Fruit fly (Drosophila melanogaster): ENCODE measurements around the gene CG17929.

The CG17929 gene

DNA sequence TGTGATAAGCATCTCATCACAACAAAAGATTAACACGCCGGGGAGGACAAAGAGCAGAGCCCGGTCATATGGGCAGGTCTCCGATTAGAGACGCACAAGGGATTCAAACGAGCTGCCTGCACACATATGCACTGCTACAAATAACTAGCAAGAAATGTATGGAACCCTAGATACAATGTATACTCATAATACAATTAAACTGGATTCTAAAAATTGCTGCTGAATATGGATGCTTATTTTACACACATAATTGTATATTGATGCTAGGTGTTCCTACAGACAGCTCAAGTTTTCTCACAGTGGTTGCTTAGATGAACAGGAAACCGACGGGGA lies 11.7 kb downstream of the CG17929 start:
- no peak for TF ChIP-seq noc (tag; optimal IDR thresholded peaks at IDR 0.05)

DNA sequence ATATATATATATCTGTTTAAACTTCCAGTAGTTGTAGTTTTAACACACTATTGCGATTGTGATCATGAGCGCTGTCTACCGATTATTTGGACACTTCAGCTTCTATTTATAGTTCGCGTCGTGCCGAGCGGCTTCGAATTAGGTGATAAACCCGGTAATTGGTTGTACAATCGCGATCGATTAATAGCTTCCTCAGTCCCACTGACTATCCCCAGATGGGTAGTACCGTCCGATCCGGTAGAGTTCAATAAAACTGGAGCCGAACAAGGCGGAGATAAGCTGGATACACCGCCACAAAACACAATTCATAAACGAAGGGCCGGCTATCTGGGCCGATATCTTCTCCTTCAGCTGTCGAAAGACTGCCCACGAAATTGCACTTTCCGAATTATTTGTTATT lies 12.6 kb downstream of the CG17929 start:
- TF ChIP-seq noc (tag; optimal IDR thresholded peaks at IDR 0.05): no peak

DNA sequence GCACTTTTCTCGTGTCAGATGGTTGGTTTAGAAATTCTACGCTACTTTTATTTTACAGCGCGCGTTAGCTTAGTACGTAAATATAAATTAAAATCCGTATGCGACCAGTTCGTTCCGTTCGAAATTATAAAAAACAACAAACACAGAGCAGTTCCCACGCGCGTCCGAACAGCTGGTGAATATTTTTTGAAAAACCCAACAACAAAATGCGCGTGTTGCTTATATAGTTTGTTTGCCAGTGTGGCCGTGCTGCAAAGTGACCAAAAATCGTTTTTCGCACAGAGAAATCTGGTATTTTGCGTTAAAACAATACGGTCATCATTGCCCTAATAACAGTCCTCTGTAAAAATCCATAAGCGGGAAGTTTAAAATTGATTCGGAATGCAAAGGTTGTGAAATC lies 13.1 kb downstream of the CG17929 start:
- TF ChIP-seq noc (tag; optimal IDR thresholded peaks at IDR 0.05): no peak

DNA sequence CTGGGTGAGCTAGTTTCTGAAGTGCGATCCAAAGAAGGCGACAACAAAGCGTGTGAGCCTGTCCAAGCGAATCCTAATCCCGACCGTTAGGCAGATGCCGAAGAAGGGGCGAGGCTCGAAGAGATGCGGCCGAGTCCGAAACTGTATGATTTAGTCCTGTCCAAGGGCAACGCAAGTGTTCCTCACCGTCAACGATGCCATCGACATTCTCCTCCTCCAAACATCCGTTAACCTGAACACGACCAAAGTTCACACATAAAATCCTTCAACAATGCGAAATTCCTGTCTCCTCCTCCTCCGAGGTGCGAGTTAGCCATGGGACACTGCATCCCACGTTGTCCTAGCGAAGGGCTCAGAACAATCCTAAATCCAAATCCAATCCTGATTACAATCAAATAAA lies 14.2 kb downstream of the CG17929 start, which contains the start of gene Sulf1:
Sulf1 (minus strand) TSS at position 101 of the 400 bp plus-strand sequence.
- TF ChIP-seq noc (tag; optimal IDR thresholded peaks at IDR 0.05): no peak

DNA sequence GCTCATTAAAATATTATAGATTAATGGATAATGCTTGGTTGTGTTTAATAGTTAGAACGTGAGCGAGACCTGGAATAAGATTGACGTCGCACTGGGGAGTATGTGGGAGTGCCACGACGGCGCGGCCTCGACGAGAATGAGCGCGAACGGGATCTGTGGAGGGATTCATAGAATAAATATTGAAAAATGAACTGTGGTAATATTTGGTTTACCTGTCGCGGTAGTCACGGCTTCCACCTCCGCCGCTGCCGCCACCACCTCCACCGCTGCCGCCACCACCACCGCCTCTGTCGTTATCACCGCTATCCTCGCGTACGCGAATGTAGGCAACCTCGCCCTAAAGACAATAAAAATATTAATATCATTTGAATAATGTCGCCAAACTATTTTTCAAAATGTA lies 15.3 kb downstream of the CG17929 start:
- no peak for TF ChIP-seq noc (tag; optimal IDR thresholded peaks at IDR 0.05)

DNA sequence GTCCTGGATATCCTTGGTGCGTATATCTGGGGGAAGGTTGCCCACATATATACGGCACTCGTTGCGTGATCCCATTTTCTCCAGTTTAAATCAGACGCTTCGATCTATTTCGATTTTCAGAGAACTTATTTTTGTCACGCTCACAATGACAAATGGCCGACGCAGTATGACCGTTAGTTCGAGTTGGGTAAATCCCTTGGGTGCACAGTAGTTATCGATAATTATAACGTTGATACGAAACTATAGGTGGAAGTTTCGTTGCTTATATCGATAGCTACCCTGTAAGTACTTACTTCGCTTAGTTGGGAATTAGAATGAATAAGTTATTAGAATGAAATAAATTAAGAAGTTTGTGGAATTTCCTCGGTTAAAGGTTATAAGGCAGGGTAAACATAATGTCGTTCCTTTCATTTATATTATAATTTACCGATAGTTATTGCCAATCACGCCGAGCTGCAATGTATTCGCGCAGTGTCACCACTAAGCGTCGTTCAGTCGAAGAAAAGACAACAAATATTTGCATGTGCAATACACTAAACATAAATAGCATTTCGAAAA lies 16.6 kb downstream of the CG17929 start, which contains the start of the genes SF2 and pad:
SF2 (minus strand) TSS at position 172 of the 558 bp plus-strand sequence.
pad (plus strand) TSS at position 502 of the 558 bp plus-strand sequence.
- TF ChIP-seq noc (tag; optimal IDR thresholded peaks at IDR 0.05): peak; percentile 86

DNA sequence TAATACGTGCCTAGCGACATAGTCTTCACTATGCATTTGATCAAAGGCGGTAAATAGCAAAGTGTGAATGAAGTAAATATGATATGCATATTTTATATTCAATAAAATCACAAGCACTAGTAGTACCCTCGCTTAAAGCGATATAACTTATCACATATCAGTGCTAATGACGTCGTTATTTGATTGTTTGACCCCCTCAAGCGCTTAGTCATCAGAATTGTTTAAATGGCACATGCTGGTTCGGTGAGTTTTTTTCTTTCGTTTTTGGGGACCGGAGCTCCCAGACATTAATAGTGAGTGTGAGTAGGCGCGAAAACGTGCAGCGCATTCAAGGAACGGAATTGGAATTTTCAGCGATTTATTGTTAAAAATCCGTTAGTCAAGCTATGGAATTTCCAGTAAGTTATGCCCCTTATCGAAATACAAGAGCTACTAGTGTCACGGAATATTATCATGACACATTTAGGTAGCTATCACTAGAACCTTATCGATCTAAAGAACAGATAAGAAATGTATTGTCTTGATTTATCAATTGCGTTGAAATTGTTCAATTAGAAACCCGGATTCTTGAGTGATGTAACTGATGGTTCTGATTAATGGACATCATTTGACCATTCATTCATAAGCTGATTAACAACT lies 22.5 kb downstream of the CG17929 start:
- TF ChIP-seq noc (tag; optimal IDR thresholded peaks at IDR 0.05): peak; percentile 44

DNA sequence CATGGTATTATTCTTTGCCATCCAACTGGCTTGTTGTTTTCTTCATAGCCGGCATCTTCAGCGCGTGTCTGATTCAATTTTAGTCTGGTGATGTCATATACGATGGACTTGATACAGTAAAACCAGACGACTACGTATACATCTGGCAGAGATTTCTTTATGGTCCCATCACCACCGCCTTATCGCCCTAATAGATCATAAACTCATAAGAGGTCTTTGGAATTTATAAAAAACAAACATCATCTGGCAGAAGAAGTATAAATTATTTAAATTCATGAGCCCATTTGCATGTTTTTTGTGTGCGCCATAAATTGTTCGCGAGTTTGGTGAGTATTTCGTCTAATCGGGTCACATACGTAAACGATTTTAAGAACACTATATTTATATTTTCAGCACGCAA lies 23.0 kb downstream of the CG17929 start:
- TF ChIP-seq noc (tag; optimal IDR thresholded peaks at IDR 0.05): no peak

DNA sequence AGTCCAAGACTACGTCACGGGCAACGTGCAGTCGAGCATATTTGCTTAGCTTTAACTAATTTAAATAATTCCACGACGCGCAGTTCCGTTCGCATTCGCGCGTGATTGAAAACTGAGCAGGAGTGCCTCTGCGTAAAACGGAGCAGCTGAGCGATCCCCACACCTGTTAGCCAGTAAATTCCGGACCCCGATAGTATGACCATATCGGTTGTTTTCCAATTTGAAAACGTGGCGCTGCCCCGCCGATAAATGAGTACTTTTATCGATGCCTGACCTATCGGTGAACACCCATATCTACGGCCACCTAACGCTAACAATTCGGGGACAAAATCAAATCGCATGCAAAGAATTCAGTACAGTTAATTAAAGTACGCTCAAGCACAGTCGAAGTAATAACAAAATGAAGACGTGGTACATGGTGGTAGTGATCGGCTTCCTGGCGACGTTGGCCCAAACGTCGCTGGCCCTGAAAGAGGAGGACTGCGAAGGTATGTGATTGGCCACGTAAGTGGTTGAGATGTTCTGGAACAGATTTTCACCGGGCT lies 23.9 kb downstream of the CG17929 start, which contains the start of the genes CG14879 and Manf:
CG14879 (minus strand) TSS at position 116 of the 545 bp plus-strand sequence.
Manf (plus strand) TSS at position 294 of the 545 bp plus-strand sequence.
- TF ChIP-seq noc (tag; optimal IDR thresholded peaks at IDR 0.05): peak; percentile 14

DNA sequence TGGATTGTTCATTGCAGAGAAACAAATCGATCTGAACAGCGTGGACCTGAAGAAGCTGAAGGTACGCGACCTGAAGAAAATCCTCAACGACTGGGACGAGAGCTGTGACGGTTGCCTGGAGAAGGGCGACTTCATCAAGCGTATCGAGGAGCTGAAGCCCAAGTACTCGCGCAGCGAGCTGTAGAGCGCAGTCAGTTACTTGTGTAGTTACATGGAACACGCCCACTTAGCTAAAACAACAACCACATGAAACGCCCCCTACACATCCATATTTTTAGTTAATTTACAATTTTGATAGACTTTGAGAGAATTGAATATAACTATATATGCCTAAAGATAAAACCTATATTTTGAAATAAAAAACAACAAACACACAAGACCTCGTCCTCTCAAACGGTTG lies 25.1 kb downstream of the CG17929 start:
- TF ChIP-seq noc (tag; optimal IDR thresholded peaks at IDR 0.05): no peak

DNA sequence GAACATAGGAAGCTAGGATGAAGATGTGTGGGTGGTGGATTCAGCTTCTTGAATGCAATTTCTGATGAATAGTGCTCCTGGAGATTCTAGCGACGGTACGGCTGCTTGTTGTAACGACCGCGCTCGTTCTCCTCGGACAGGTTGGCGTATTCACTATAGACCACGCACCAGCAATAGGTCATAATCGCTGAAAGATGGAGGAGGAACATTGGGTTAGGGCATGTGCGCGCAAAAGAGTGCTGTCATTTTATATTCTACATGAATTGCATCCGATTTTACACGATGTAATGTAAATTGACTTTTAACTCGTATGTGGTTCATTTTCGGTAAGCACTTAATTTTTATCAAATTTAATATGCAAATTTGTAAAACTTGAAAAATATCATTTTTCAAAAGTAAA lies 25.8 kb downstream of the CG17929 start:
- TF ChIP-seq noc (tag; optimal IDR thresholded peaks at IDR 0.05): no peak

DNA sequence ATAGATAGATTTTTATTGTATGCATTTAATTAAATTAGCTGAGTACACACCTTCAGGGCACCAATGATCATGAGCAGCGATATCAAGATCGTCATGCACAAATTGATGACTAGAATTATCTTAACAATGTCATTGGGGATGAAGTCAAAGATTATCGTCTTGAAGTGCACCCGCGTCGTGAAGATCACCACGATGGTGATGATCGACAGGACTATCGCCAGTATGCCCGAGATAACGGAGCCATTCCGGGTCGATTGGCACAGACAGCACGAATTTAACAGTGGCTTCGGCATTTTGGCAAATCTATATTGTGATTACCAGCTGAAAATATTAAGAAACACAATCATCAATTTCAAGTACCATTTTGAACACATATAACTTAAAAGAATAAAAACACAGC lies 26.7 kb downstream of the CG17929 start:
- TF ChIP-seq noc (tag; optimal IDR thresholded peaks at IDR 0.05): no peak

DNA sequence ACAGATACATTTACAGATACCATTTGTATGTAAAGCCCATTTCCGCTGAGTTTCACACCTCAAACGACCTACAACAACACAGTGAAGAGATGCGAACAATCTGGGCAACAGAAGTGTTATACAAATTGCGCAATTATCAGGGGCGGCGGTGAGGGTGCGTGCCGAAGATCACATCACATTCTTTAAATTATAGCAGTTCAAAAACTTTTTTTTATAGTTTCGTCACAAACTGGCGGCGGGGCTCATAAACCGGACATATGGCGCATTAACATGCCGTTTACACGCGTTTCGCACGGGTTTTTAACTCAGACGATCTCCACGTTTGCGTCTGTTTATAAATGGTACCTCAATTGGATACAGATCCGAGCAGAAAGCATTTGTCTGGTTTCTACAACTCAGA lies 27.9 kb downstream of the CG17929 start:
- peak; percentile 6 for TF ChIP-seq noc (tag; optimal IDR thresholded peaks at IDR 0.05)

DNA sequence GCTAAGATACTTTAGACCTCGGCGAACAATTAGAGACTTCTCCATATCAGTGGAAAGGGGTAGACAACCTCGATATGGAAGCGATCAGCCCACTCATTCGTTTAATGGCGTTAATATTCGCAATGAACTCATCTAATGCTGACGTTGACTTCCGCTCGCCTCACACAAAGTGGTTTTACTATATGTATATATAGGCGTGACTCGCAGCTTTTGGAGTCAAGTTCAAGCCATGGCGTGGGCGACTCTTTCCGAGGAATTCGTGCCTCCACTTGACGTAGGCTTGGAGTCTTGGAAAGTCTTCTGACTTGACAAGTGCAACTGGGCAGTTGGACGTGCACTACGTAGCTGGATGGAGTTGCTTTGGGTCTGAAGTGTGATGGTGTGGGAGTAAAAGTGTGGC lies 28.4 kb downstream of the CG17929 start:
- no peak for TF ChIP-seq noc (tag; optimal IDR thresholded peaks at IDR 0.05)

DNA sequence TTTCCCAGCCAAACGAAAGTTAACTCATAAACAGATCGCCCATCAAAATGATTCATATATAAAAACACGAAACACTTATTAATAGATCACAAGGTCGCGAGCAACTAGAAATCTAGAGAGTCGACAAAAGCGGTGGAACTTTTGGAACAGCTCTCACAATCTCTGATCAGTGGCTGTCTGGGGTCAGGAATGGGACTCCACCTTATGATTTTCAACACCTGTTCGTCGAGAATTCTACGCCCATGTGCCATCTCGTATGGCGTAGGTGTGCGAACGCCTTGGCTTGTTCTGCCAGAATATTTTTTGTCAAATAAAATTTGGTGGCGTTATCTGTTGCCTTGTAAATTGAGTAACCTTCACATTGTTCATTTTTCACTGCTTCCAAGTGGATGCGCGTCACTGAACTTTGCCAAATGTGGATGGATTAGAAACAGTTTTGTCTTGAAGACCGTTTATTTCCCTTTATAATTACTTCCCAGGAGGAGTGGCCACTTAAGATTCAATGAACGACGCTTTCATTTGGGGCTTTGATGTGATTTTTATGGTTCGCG lies 30.2 kb downstream of the CG17929 start:
- TF ChIP-seq noc (tag; optimal IDR thresholded peaks at IDR 0.05): peak; percentile 70

DNA sequence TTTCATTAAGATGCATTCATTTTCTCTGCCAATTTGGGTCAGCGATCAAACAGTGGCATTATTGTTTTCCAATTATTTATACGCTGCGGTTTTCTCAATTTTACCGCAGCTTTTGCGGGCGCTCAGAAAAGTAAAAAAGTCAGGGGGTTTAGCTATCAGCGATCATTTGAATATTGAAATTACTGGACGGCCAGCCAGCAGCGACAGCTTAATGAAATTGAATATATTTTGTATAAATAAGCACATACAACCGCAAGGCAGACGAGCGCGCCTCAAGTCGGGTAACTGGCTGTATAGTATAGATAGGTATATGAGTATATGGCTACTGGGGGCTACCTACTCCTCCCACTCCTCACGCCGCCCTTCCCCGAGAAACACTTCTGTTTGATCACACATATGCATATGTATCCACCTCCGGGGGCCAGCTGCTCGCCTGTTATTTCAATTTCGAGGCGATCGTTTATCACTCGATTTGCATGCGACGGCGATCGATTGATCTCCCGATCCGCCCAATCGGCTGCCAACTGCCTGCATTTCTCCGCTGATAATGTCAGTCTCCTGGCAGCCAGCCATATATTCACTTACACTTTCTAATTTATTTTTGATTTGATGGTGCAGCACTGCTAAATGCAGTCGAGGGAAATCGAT lies 31.0 kb downstream of the CG17929 start:
- no peak for TF ChIP-seq noc (tag; optimal IDR thresholded peaks at IDR 0.05)

DNA sequence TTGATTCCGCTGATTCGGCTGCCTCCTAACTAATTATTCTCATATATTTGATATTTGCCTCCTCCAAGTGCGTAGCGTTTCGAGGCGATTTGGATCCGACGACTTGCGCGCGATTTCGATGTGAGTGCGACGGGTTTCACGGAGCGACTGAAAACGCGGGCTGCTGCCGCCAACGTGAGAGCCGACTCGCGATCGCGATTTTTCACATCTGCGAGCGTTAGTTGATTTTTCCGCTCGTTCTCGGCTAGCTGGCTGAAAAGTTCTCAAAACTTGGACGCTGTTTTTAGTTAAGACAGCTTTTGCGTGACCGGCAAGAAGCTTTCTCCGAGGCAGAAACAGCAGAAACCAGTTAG lies 31.5 kb downstream of the CG17929 start, which contains the start of gene CG10311:
CG10311 (minus strand) TSS at position 153 of the 353 bp plus-strand sequence.
- TF ChIP-seq noc (tag; optimal IDR thresholded peaks at IDR 0.05): no peak

Data from whole organism, larva.